Worm (Caenorhabditis elegans): Measurements from ENCODE around the gene kin-20.
A peak's percentile ranks its signal among the peaks of the same experiment; 100 is the strongest.

Gene kin-20

DNA sequence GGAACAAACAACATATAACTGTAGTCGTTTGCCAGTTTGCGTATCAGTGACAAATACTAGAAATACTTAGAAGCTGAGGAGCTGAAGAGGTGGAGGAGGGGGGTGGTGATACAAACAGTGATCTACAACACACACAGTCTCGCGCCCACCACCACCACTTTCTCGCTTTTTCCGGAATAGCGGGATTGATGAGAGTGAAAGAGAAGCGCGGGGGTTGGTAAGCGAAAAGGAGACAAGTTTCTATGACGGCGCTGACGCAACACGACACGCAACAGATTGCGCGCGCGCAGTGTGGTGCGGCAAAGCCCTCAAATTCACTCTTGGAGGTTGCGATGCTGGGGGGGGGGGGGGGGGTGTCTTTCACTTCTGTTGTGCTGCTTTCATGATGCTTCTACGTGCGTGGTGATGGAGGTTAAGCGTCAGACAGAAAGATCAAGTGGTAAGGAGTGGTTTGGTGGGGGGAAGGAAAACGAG lies at the start of gene kin-20:
Gene kin-20, minus strand, starts transcription at position 51 of the 474 bp plus-strand sequence.
- TF ChIP-seq cnd-1 (tag; optimal IDR thresholded peaks at IDR 0.05) = peak; percentile 10
- TF ChIP-seq sptf-1 (tag; optimal IDR thresholded peaks at IDR 0.05) = peak; percentile 61
- peak; percentile 60 for TF ChIP-seq mls-2 (tag; optimal IDR thresholded peaks at IDR 0.05)
- TF ChIP-seq unc-39 (tag; optimal IDR thresholded peaks at IDR 0.05) = no peak
- peak; percentile 43 for TF ChIP-seq M03D4.4 (tag; optimal IDR thresholded peaks at IDR 0.05)
- peak; percentile 82 for TF ChIP-seq ham-2 (GFP tag; optimal IDR thresholded peaks at IDR 0.05)
- peak; percentile 0 for TF ChIP-seq nhr-237 (tag; optimal IDR thresholded peaks at IDR 0.05)
- TF ChIP-seq ztf-11 (tag; optimal IDR thresholded peaks at IDR 0.05) = no peak
- TF ChIP-seq zip-8 (tag; optimal IDR thresholded peaks at IDR 0.05) = peak; percentile 81
- peak; percentile 44 for TF ChIP-seq blmp-1 (tag; optimal IDR thresholded peaks at IDR 0.05)
- TF ChIP-seq elt-1 (tag; optimal IDR thresholded peaks at IDR 0.05; ENCODE audit: borderline replicate concordance, insufficient read depth) = no peak

DNA sequence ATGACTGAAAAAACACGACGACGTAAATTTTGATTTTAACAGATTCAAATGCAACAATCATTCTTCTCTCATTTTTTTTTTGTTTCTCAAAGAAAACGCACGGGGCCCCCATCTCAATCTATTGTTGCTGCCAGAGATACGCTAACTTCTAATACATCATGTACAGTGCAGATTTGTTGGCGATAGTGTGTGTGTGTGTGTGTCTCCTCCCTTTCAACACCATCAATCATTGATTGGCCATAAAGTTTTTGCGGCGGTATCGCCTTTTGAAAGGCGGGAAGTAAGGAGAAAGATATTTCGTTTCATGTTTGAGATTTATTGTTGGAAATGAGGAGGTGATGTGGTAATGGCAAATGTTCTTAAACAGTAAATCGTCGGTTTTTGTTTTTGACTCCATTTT lies 49.7 kb upstream of the kin-20 start:
- TF ChIP-seq ceh-83 (GFP tag; optimal IDR thresholded peaks at IDR 0.05) (no peak), unc-62 (GFP tag; optimal IDR thresholded peaks at IDR 0.05) (peak; percentile 19), blmp-1 (tag; optimal IDR thresholded peaks at IDR 0.05) (no peak), elt-1 (tag; optimal IDR thresholded peaks at IDR 0.05; ENCODE audit: borderline replicate concordance, insufficient read depth) (peak; percentile 33), mab-5 (tag; optimal IDR thresholded peaks at IDR 0.05) (no peak)

DNA sequence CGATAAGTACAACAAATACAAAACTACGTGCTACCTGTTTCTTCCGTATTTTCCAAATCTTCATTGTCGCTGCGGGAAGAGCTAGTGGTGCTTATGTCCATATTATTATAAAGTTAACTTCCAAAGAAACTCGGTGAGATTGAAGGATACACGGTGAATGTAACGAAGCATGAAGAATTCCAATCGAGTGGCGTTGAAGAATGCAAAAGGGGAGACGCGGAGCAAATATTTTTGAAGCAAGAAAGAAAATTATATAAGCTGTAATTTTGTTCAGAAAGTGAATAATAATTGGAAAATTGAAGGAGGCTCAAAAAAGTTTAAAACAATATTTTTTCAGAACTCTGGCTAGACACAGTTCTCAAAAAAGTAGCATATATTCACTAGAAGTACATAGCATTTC lies 48.1 kb upstream of the kin-20 start, which contains the start of gene Y15E3A.3:
Gene Y15E3A.3, minus strand, starts transcription at position 101 of the 400 bp plus-strand sequence.
- TF ChIP-seq blmp-1 (tag; optimal IDR thresholded peaks at IDR 0.05) (no peak), M03D4.4 (tag; optimal IDR thresholded peaks at IDR 0.05) (no peak), ces-1 (GFP tag; optimal IDR thresholded peaks at IDR 0.05) (no peak), sem-2 (GFP tag; optimal IDR thresholded peaks at IDR 0.05) (no peak), elt-3 (tag; optimal IDR thresholded peaks at IDR 0.05) (no peak), lsy-2 (tag; optimal IDR thresholded peaks at IDR 0.05) (no peak), mep-1 (tag; optimal IDR thresholded peaks at IDR 0.05) (no peak), unc-120 (tag; optimal IDR thresholded peaks at IDR 0.05; ENCODE audit: poor library complexity, severe bottlenecking) (no peak), snpc-4 (tag; optimal IDR thresholded peaks at IDR 0.05) (no peak), mls-2 (tag; optimal IDR thresholded peaks at IDR 0.05) (no peak), elt-1 (tag; optimal IDR thresholded peaks at IDR 0.05; ENCODE audit: borderline replicate concordance, insufficient read depth) (no peak)

DNA sequence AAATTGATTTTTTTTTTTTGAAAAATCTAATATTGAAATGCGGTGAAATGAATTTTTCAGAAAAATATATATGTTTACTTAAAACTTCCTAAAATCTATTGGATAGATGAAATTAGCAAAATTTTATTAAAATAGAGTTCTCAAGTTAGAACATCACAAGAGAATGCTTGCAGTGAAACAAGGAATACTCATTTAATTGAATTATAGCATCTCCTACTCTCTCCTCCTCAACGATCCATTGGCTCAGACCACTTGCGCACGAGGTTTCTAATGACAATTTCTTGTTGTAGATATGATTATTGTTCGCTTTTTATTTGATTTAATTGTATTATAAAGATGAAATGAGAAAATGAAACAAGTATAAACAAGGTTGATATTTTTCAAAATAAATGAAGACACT lies 44.2 kb upstream of the kin-20 start:
- TF ChIP-seq ces-1 (GFP tag; optimal IDR thresholded peaks at IDR 0.05) = peak; percentile 72
- no peak for TF ChIP-seq flh-1 (GFP tag; optimal IDR thresholded peaks at IDR 0.05)
- TF ChIP-seq unc-39 (tag; optimal IDR thresholded peaks at IDR 0.05) = no peak
- TF ChIP-seq pha-4 (tag; optimal IDR thresholded peaks at IDR 0.05) = no peak
- TF ChIP-seq ceh-39 (tag; optimal IDR thresholded peaks at IDR 0.05) = no peak
- no peak for TF ChIP-seq lin-32 (GFP tag; optimal IDR thresholded peaks at IDR 0.05)

DNA sequence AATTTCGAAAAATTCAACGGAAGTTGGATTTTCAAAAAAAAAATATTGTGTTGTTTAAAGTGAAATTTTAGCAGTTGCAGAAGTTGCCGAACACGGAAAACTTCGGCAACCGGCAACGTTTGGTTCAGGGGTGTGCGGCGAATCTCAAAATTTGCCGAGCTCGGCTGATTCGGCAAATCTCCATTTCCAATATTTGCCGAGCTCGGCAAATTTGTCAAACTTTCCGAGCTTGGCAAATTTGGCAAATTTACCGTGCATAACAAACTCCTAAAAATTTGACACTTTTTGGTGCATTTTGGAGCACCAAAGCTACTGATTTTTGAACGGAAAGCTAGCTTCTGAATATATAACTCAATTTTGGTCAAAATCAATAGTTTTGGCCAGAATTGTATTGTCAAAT lies 43.7 kb upstream of the kin-20 start:
- TF ChIP-seq ceh-39 (tag; optimal IDR thresholded peaks at IDR 0.05) = no peak
- TF ChIP-seq blmp-1 (tag; optimal IDR thresholded peaks at IDR 0.05) = no peak
- TF ChIP-seq lsy-2 (tag; optimal IDR thresholded peaks at IDR 0.05) = no peak
- no peak for TF ChIP-seq lin-32 (GFP tag; optimal IDR thresholded peaks at IDR 0.05)
- no peak for TF ChIP-seq sptf-1 (tag; optimal IDR thresholded peaks at IDR 0.05)
- no peak for TF ChIP-seq elt-3 (tag; optimal IDR thresholded peaks at IDR 0.05)

DNA sequence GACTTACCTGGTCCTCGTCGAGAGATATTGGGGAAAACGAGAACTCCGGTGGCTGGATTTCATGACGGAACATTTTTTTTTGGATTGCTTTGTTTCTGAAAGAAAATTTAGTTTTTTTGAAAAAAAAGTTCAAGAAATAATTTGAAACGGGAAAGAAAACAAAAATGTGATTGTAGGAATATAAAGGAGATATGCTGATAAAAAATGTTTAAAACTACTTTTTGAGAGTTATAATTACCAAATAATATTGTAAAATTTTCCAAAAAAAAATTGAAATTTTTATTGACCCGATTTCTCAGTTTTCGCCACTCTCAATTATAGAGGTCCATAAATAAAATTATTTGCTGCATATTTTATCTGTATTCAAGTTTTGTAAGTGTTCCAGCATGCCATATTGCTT lies 39.6 kb upstream of the kin-20 start, which contains the start of gene glb-28:
Gene glb-28, minus strand, starts transcription at position 101 of the 400 bp plus-strand sequence.
- no peak for TF ChIP-seq pha-4 (tag; optimal IDR thresholded peaks at IDR 0.05)
- TF ChIP-seq M03D4.4 (tag; optimal IDR thresholded peaks at IDR 0.05) = no peak
- TF ChIP-seq flh-1 (GFP tag; optimal IDR thresholded peaks at IDR 0.05) = no peak
- no peak for TF ChIP-seq nhr-28 (tag; optimal IDR thresholded peaks at IDR 0.05)
- TF ChIP-seq sptf-1 (tag; optimal IDR thresholded peaks at IDR 0.05) = no peak
- no peak for TF ChIP-seq ceh-43 (GFP tag; optimal IDR thresholded peaks at IDR 0.05)
- TF ChIP-seq nhr-12 (tag; optimal IDR thresholded peaks at IDR 0.05) = no peak
- TF ChIP-seq ceh-39 (tag; optimal IDR thresholded peaks at IDR 0.05) = no peak
- TF ChIP-seq elt-3 (tag; optimal IDR thresholded peaks at IDR 0.05) = no peak
- TF ChIP-seq mls-2 (tag; optimal IDR thresholded peaks at IDR 0.05) = no peak
- TF ChIP-seq unc-120 (tag; optimal IDR thresholded peaks at IDR 0.05; ENCODE audit: poor library complexity, severe bottlenecking) = no peak

Measured in whole organism, mixed stage, embryonic.